Fruit fly (Drosophila melanogaster): ENCODE measurements around the gene bard.

bard gene

DNA sequence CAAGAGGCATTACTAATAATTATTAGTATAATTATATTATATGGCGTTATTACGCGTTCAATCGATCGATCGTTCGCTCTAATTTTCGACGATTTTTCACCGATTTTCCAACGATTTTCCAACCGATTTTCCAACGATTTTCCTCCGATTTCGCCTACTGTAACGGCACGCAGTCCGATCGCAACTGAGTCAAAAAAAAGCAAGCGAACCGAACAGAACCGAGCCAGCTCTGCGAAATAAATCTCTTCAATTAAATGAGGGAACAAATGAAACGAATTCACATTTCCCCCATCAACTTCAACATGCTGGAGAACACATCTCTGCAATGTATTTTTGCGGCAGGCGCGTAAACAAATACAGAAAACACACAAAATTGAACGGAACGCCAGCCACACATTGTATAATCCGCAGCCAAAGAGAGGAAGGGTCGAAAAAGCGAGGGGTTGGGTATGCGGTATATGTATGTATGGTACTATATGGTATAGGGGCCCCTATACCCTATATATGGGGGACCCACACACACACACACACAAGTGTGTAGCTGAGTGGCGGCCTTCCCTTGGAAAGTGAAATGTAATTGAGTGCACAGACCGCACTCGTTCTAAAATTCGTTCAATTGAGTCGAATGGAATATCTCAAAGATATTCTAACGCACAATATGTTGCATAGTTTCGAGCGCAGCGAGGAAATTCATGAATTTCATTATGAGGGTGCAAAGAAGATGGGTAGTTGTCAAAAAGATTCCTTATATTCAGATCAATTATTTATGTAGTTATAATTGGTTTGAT is 27.9 kb upstream of the bard start, which contains the start of gene htl (continued):
- TF ChIP-seq twi (tag; optimal IDR thresholded peaks at IDR 0.05) (peak; percentile 67), z (GFP tag; IDR thresholded peaks at IDR 0.05) (peak; percentile 98), CG17912 (GFP tag; optimal IDR thresholded peaks at IDR 0.05) (no peak), CG15601 (tag; optimal IDR thresholded peaks at IDR 0.05) (peak; percentile 9), CG4820 (GFP tag; optimal IDR thresholded peaks at IDR 0.05) (no peak), CG6791 (GFP tag; IDR thresholded peaks at IDR 0.05; ENCODE audit: partially characterized antibody) (no peak), exex (tag; optimal IDR thresholded peaks at IDR 0.05) (no peak), ftz-f1 (GFP tag; optimal IDR thresholded peaks at IDR 0.05) (peak; percentile 91), Max (GFP tag; optimal IDR thresholded peaks at IDR 0.05) (no peak), CG31388 (GFP tag; optimal IDR thresholded peaks at IDR 0.05) (no peak), Jarid2 (GFP tag; optimal IDR thresholded peaks at IDR 0.05) (peak; percentile 28), CG13775 (GFP tag; optimal IDR thresholded peaks at IDR 0.05) (no peak), CG10654 (GFP tag; optimal IDR thresholded peaks at IDR 0.05) (no peak), unc-4 (GFP tag; IDR thresholded peaks at IDR 0.05; ENCODE audit: partially characterized antibody) (no peak), Atf6 (GFP tag; IDR thresholded peaks at IDR 0.05) (no peak), CG4854 (GFP tag; optimal IDR thresholded peaks at IDR 0.05) (no peak), CG3163 (GFP tag; optimal IDR thresholded peaks at IDR 0.05) (peak; percentile 60), CG11560 (tag; IDR thresholded peaks at IDR 0.05) (no peak), pros (GFP tag; optimal IDR thresholded peaks at IDR 0.05) (peak; percentile 8), HmgZ (tag; optimal IDR thresholded peaks at IDR 0.05) (no peak), dati (GFP tag; IDR thresholded peaks at IDR 0.05) (no peak), row (GFP tag; IDR thresholded peaks at IDR 0.05) (no peak), Med (GFP tag) (peak; percentile 31), sna (GFP tag; IDR thresholded peaks at IDR 0.05; ENCODE audit: partially characterized antibody) (0 out of 2 replicates have a peak, but pooled peaks have one; percentile 24), Nf-YC (tag; optimal IDR thresholded peaks at IDR 0.05) (no peak), CG11504 (tag; optimal IDR thresholded peaks at IDR 0.05) (no peak), dan (GFP tag; IDR thresholded peaks at IDR 0.05) (no peak), CG33557 (GFP tag; optimal IDR thresholded peaks at IDR 0.05) (no peak), cas (GFP tag; IDR thresholded peaks at IDR 0.05) (no peak), pfk (GFP tag; optimal IDR thresholded peaks at IDR 0.05) (peak; percentile 8), CG12219 (GFP tag; optimal IDR thresholded peaks at IDR 0.05) (no peak), CG34376 (GFP tag; optimal IDR thresholded peaks at IDR 0.05) (peak; percentile 18)

DNA sequence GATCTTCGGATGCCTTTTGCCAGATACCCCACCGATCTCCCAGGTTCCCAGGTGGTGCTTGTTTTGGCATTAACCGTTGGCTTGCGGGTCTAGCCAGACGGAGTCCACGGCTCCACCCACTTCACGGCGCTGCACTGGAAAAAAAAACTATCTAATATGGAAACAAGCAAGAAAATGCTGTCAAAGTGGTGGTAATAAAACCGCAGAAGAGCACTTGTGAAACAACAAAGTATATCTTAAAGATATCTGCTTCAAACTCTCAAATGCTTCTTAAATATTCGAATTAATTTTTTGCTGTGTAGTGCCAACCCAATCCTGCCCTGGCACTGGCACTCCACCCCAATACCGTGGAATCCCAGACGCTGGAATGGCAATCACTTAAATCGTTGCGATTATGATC is 22.4 kb upstream of the bard start:
- TF ChIP-seq tin (GFP tag; optimal IDR thresholded peaks at IDR 0.05) = no peak
- TF ChIP-seq CG31365 (tag; optimal IDR thresholded peaks at IDR 0.05) = no peak
- TF ChIP-seq CG2875 (GFP tag; optimal IDR thresholded peaks at IDR 0.05) = no peak
- no peak for TF ChIP-seq NC2β (GFP tag; optimal IDR thresholded peaks at IDR 0.05)
- TF ChIP-seq CG4617 (GFP tag; optimal IDR thresholded peaks at IDR 0.05; ENCODE audit: borderline replicate concordance) = no peak
- no peak for TF ChIP-seq phol (tag; optimal IDR thresholded peaks at IDR 0.05)
- TF ChIP-seq CG10267 (tag; optimal IDR thresholded peaks at IDR 0.05) = no peak
- TF ChIP-seq Atf-2 (GFP tag; optimal IDR thresholded peaks at IDR 0.05) = no peak
- TF ChIP-seq CG9727 (GFP tag; optimal IDR thresholded peaks at IDR 0.05) = no peak
- no peak for TF ChIP-seq CG9215 (GFP tag; IDR thresholded peaks at IDR 0.05)
- TF ChIP-seq CG11456 (GFP tag; IDR thresholded peaks at IDR 0.05) = no peak
- TF ChIP-seq trh (GFP tag; optimal IDR thresholded peaks at IDR 0.05) = no peak
- TF ChIP-seq gcm2 (GFP tag; optimal IDR thresholded peaks at IDR 0.05) = no peak
- TF ChIP-seq Hmx (GFP tag; optimal IDR thresholded peaks at IDR 0.05) = no peak
- TF ChIP-seq CG13775 (GFP tag; optimal IDR thresholded peaks at IDR 0.05) = no peak
- no peak for TF ChIP-seq CG11504 (tag; optimal IDR thresholded peaks at IDR 0.05)
- no peak for TF ChIP-seq da (GFP tag; optimal IDR thresholded peaks at IDR 0.05)
- no peak for TF ChIP-seq TFAM (GFP tag; optimal IDR thresholded peaks at IDR 0.05)

Data from whole organism, embryonic.